Fruit fly (Drosophila melanogaster) whole organism: Measurements from ENCODE around the gene Rpn11.

ENCODE experiments used
- CG8478 ChIP-seq: fragments of >200 bp; optimal IDR thresholded peaks from 2 replicates; lab custom pipeline; 2018; ENCODE audit warnings: inconsistent platforms
- pan ChIP-seq: fragments of >200 bp; optimal IDR thresholded peaks from 2 replicates; lab custom pipeline; 2017

DNA sequence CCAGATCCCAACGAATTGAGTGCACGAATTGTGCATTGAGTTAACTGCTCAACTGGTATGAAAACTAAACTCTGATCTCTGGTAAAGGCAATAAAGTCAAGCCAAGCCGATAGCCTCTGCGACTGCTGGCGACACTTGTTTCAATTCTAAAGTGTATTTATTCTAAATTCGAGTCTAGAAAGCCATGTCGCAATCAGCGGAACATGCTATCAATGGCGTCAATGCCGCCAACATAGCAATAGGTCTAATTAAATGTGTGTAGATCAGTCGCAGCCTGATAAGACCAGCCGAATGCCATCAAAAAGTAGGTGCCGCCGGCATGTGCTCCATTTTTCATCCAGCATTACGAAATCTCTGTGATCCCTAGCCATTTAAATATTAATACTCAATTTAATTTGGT, 34.0 kb downstream of the Rpn11 start:
- TF ChIP-seq pan (lab: Kevin White, UChicago) (no peak), CG8478 (no peak)
